Fruit fly (Drosophila melanogaster): ENCODE results near the gene CG16964.

DNA sequence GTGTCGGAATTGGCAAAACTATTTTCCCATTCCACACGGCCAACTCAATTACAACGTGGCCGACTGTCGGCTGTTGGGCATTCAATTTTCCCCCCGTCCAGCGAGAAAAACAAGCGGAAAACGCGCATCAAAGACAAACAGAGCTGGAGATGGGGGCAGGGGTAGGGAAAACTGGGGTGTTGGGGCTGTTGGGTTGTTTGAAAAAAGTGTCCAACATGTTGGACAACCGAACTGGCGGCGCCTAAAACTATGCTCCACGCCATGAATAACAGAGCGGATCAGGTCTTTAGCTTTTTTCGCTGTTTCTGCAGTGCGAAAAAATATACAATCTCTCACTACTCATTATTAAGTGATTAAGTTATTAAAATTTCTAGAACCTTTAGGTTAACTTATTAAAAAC lies 5.5 kb upstream of the CG16964 start:
- no peak for TF ChIP-seq Clk (GFP tag; optimal IDR thresholded peaks at IDR 0.05)
- TF ChIP-seq CG11617 (GFP tag; optimal IDR thresholded peaks at IDR 0.05), result no peak
- TF ChIP-seq CG5204 (GFP tag; optimal IDR thresholded peaks at IDR 0.05), result no peak
- no peak for TF ChIP-seq kay (GFP tag; ENCODE audit: borderline replicate concordance)
- TF ChIP-seq bab1 (GFP tag; optimal IDR thresholded peaks at IDR 0.05), result no peak
- no peak for TF ChIP-seq pad (GFP tag; optimal IDR thresholded peaks at IDR 0.05)
- TF ChIP-seq CG14711 (tag; optimal IDR thresholded peaks at IDR 0.05), result no peak
- no peak for TF ChIP-seq CG12768 (GFP tag; optimal IDR thresholded peaks at IDR 0.05)

Data from whole organism, adult.